Fruit fly (Drosophila melanogaster): ENCODE results near the gene CG11964.

CG11964 gene

DNA sequence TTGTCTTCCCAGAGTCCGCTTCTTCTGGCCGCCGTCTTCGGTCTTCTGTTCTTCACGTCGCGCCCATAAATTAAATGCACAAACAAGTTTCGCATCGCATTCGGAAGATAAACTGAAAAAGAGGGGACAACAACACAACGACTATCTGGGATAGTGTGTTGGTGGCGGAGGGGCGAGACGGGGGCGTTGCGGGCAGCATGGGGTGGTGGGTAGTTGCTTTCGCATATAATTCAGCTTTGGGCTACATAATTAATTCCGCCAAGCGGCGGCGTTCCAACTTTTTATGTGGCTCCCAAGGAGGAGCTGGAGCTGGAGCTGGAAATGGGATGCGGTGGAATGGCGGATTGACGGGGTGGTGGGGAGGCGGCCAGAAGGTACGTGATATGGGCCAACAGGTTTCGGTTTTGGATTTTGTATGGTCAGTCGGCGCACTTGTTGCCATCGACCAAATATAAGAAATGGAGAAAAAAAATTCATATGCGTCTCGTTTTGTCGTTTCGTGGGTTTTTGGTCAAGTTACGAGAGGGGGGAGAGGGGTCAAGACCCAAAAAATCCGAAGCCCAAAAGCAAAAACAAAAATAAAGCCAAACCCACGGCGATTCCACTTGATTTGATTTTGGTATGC, 24.6 kb upstream of the CG11964 start (continued):
- TF ChIP-seq Pdp1 (GFP tag; optimal IDR thresholded peaks at IDR 0.05) (no peak), CG10267 (tag; optimal IDR thresholded peaks at IDR 0.05) (no peak), CG30431 (GFP tag; optimal IDR thresholded peaks at IDR 0.05) (no peak), CG9932 (GFP tag; IDR thresholded peaks at IDR 0.05) (no peak)

DNA sequence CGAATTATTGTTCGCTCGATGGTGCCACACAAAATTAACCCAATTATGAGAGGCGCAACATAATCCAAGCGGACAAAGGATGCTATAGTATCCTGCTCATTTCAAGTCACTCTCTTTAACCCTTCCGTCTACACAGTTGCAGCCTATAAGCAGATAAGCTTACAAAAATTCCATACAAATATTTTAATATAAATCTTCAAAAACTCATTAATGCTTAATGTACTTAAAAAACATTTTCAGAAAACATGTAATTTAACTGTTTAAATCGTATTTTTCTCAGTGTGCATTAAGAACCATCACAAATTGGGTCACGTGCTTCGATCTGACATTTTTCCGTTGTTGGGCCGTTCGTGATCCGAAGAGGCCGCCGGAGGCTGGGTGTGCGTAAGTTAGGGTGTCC, 24.0 kb upstream of the CG11964 start:
- TF ChIP-seq CG18262 (tag; optimal IDR thresholded peaks at IDR 0.05), result peak; percentile 2
- TF ChIP-seq eve (GFP tag; optimal IDR thresholded peaks at IDR 0.05), result peak in 1 of 2 experiments; percentile 2
- no peak for TF ChIP-seq CG1647 (GFP tag; optimal IDR thresholded peaks at IDR 0.05)
- no peak for TF ChIP-seq dpn (GFP tag; optimal IDR thresholded peaks at IDR 0.05)

DNA sequence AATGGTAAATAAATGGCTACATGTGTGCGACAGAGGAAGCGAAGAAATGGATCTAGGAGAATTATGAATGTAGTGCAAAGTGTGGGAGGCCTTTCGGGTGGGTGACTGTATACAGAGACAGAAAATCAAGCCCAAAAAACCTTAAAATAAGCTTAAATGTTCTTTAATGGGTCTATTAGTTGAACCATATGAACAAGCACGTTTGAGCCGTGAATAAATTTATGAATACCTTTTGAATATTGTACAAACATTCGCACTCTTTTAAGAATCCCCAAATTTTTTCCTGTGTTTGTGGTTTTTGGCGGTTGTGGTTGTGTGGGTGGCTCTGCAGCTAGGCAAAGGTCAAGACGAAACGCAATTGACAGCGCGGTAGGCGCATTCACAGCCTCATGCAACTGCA, 21.8 kb upstream of the CG11964 start:
- TF ChIP-seq Deaf1 (tag; optimal IDR thresholded peaks at IDR 0.05) (no peak), scrt (GFP tag; optimal IDR thresholded peaks at IDR 0.05) (no peak), Drgx (GFP tag; IDR thresholded peaks at IDR 0.05) (0 out of 2 replicates have a peak, but pooled peaks have one; percentile 9)

DNA sequence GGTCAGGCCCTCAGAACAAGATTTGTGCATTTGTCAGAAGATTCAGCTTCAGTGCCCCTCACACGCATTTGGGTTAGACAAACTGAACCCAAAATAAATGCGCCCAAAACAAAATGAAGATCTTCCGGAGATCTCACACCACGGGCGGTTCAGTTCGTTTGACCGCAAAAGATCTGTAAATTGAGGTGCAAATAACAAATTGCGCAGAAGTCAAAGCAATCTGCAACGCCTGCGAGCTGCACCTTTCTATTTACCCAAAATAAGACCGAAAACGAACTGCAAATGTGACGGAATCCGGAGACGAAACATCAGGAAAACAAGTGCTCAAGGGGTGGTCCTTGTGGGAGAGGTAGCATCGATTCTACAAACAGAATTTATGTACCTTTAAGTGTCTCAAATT, 20.7 kb upstream of the CG11964 start:
- no peak for TF ChIP-seq Ets97D (GFP tag; optimal IDR thresholded peaks at IDR 0.05)
- TF ChIP-seq zen (tag; optimal IDR thresholded peaks at IDR 0.05), result peak; percentile 91
- peak in 1 of 2 experiments; percentile 91 for TF ChIP-seq tll (GFP tag; optimal IDR thresholded peaks at IDR 0.05)
- TF ChIP-seq kni (GFP tag; optimal IDR thresholded peaks at IDR 0.05), result peak; percentile 9
- TF ChIP-seq CG3838 (GFP tag; optimal IDR thresholded peaks at IDR 0.05), result no peak

DNA sequence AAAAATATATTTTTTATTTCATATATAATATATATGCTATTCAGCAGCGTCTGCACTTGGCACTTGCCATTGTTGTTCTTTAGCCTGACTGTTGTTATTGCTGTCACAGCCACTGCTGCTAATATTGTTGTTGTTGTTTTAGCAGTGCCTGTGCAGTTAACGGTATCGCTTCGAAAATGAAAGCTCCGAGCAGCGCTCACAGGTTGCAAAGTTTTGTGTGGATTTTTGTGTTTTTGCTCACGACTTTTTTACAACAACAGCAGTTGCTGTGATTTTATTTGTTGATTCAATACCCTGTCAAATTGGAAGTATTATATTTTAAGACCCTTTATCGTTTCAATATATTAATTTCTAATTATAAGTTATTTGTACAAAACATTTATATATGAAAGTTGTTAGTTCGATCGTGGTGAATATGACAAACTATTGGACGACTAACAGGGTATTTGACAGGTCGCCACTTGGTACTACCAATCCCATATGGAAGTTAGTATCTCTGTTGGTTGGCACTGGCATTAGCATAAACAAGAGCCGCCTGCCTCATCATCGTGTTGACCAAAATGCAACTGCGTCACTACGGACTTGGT, 19.0 kb upstream of the CG11964 start:
- TF ChIP-seq Elba2 (GFP tag; optimal IDR thresholded peaks at IDR 0.05) (no peak), salm (tag; optimal IDR thresholded peaks at IDR 0.05) (peak; percentile 4), CG4404 (GFP tag; IDR thresholded peaks at IDR 0.05) (no peak), Hsf (GFP tag; optimal IDR thresholded peaks at IDR 0.05) (no peak), Ets65A (GFP tag) (no peak), Hr51 (GFP tag; optimal IDR thresholded peaks at IDR 0.05) (peak in 1 of 2 experiments; percentile 63), H2.0 (GFP tag; IDR thresholded peaks at IDR 0.05) (peak; percentile 40; the same call in 1 of the 2 replicates), CG11504 (tag; optimal IDR thresholded peaks at IDR 0.05) (peak; percentile 91), sc (optimal IDR thresholded peaks at IDR 0.05) (no peak), sc (GFP tag; optimal IDR thresholded peaks at IDR 0.05) (peak; percentile 19), Sin3A (optimal IDR thresholded peaks at IDR 0.05) (no peak), CG17186 (GFP tag; optimal IDR thresholded peaks at IDR 0.05) (no peak), CG1233 (GFP tag; optimal IDR thresholded peaks at IDR 0.05) (no peak), CG13424 (tag; optimal IDR thresholded peaks at IDR 0.05) (peak; percentile 40), tgo (GFP tag; IDR thresholded peaks at IDR 0.05) (peak; percentile 69), Dad (GFP tag; optimal IDR thresholded peaks at IDR 0.05) (no peak), fd64A (GFP tag; optimal IDR thresholded peaks at IDR 0.05) (no peak), wek (GFP tag; optimal IDR thresholded peaks at IDR 0.05) (no peak), ham (GFP tag; IDR thresholded peaks at IDR 0.05) (no peak), ap (GFP tag; IDR thresholded peaks at IDR 0.05) (no peak), Hr78 (GFP tag; optimal IDR thresholded peaks at IDR 0.05) (no peak), CG12769 (tag; optimal IDR thresholded peaks at IDR 0.05) (no peak), CG42726 (GFP tag; IDR thresholded peaks at IDR 0.05; ENCODE audit: partially characterized antibody) (no peak), CG8281 (tag; optimal IDR thresholded peaks at IDR 0.05) (no peak), hb (GFP tag; IDR thresholded peaks at IDR 0.05; ENCODE audit: partially characterized antibody) (no peak), CG11398 (GFP tag; optimal IDR thresholded peaks at IDR 0.05) (no peak), CG14050 (GFP tag; IDR thresholded peaks at IDR 0.05) (no peak)

Measured in whole organism, embryonic.